ENCODE assay signal across 1 fruit fly cellular context in the genomic region with DNA sequence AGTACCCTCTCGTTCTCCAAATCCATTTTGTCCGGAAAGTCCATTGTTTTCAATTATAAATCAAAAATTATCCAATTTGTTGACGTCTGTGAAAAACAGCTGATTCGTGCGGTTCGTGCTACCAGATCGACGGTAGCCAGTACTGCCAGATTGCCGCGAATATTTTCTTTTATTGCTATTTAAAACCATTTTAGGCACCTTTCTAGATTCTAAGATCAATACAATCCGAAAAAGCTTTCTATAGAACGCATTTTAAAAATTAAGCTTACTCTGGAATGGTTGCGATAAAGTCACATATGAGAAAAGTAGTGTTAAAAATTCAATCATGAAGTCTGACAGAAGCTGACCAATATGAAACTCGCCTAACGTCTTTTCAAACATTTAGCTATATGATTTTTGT.
TF ChIP-seq lines count a peak whose summit lies in the region.

A gene (minus strand): TSS at position 110 of the 400 bp plus-strand sequence.

TF ChIP-seq in whole organism, embryonic, 481 proteins besides CTCF, POLR2A, EP300 and RAD21 (continued from another document and continues in another):
- TF ChIP-seq CG16813 (GFP tag; IDR thresholded peaks at IDR 0.05; lab: Robert Waterston, UW; ENCODE audit: partially characterized antibody) (0 out of 3 replicates have a peak, but pooled peaks have one; percentile 30), CG2889 (GFP tag; IDR thresholded peaks at IDR 0.05; lab: Robert Waterston, UW) (no peak), nom (GFP tag; optimal IDR thresholded peaks at IDR 0.05; lab: Kevin White, UChicago) (no peak), CG33557 (GFP tag; optimal IDR thresholded peaks at IDR 0.05; lab: Kevin White, UChicago) (peak; percentile 17), pho (GFP tag; optimal IDR thresholded peaks at IDR 0.05; lab: Kevin White, UChicago) (peak; percentile 58), ac (GFP tag; optimal IDR thresholded peaks at IDR 0.05; lab: Kevin White, UChicago) (no peak), CG10431 (GFP tag; optimal IDR thresholded peaks at IDR 0.05; lab: Kevin White, UChicago) (no peak), Hsf (GFP tag; optimal IDR thresholded peaks at IDR 0.05; lab: Kevin White, UChicago) (peak; percentile 49), tx (GFP tag; optimal IDR thresholded peaks at IDR 0.05; lab: Kevin White, UChicago) (peak; percentile 33), Deaf1 (tag; optimal IDR thresholded peaks at IDR 0.05; lab: Kevin White, UChicago) (no peak), Hmx (GFP tag; optimal IDR thresholded peaks at IDR 0.05; lab: Kevin White, UChicago) (no peak), cad (GFP tag; optimal IDR thresholded peaks at IDR 0.05; lab: Kevin White, UChicago) (peak; percentile 4), twi (tag; optimal IDR thresholded peaks at IDR 0.05; lab: Kevin White, UChicago) (peak; percentile 49), CG11723 (GFP tag; optimal IDR thresholded peaks at IDR 0.05; lab: Kevin White, UChicago) (no peak), Eip74EF (GFP tag; optimal IDR thresholded peaks at IDR 0.05; lab: Kevin White, UChicago) (no peak), HLH4C (GFP tag; IDR thresholded peaks at IDR 0.05; lab: Robert Waterston, UW; ENCODE audit: partially characterized antibody) (no peak), CG1832 (GFP tag; optimal IDR thresholded peaks at IDR 0.05; lab: Kevin White, UChicago) (no peak), CG9727 (GFP tag; optimal IDR thresholded peaks at IDR 0.05; lab: Kevin White, UChicago) (peak; percentile 17), CG10543 (GFP tag; optimal IDR thresholded peaks at IDR 0.05; lab: Kevin White, UChicago) (no peak), BEAF-32 (GFP tag; optimal IDR thresholded peaks at IDR 0.05; lab: Kevin White, UChicago) (peak; percentile 38), Blimp-1 (GFP tag; optimal IDR thresholded peaks at IDR 0.05; lab: Kevin White, UChicago) (peak; percentile 21), CG14441 (GFP tag; IDR thresholded peaks at IDR 0.05; lab: Robert Waterston, UW) (0 out of 2 replicates have a peak, but pooled peaks have one; percentile 15), emc (GFP tag; optimal IDR thresholded peaks at IDR 0.05; lab: Kevin White, UChicago) (no peak), Dll (GFP tag; IDR thresholded peaks at IDR 0.05; lab: Robert Waterston, UW; ENCODE audit: partially characterized antibody) (peak; percentile 29; the same call in 2 of the 4 replicates), croc (GFP tag; conservative IDR thresholded peaks at IDR 0.05; lab: Robert Waterston, UW) (no peak), CG30403 (GFP tag; optimal IDR thresholded peaks at IDR 0.05; lab: Kevin White, UChicago) (peak; percentile 70), Sox102F (GFP tag; optimal IDR thresholded peaks at IDR 0.05; lab: Kevin White, UChicago) (peak; percentile 47), CG3726 (GFP tag; IDR thresholded peaks at IDR 0.05; lab: Robert Waterston, UW) (no peak), CG7556 (GFP tag; optimal IDR thresholded peaks at IDR 0.05; lab: Kevin White, UChicago) (no peak), Lhr (GFP tag; optimal IDR thresholded peaks at IDR 0.05; lab: Kevin White, UChicago) (peak; percentile 68), CG6272 (GFP tag; IDR thresholded peaks at IDR 0.05; lab: Robert Waterston, UW) (0 out of 2 replicates have a peak, but pooled peaks have one; percentile 18), CG17612 (GFP tag; IDR thresholded peaks at IDR 0.05; lab: Robert Waterston, UW) (peak; percentile 53; the same call in 1 of the 2 replicates), mld (GFP tag; IDR thresholded peaks at IDR 0.05; lab: Robert Waterston, UW; ENCODE audit: partially characterized antibody) (no peak), B-H1 (GFP tag; IDR thresholded peaks at IDR 0.05; lab: Robert Waterston, UW) (no peak), Tbp (GFP tag; optimal IDR thresholded peaks at IDR 0.05; lab: Kevin White, UChicago) (no peak), CG34376 (GFP tag; optimal IDR thresholded peaks at IDR 0.05; lab: Kevin White, UChicago) (no peak), gsb-n (tag; optimal IDR thresholded peaks at IDR 0.05; lab: Kevin White, UChicago) (no peak), knrl (GFP tag; IDR thresholded peaks at IDR 0.05; lab: Robert Waterston, UW; ENCODE audit: partially characterized antibody) (no peak), crc (GFP tag; optimal IDR thresholded peaks at IDR 0.05; lab: Kevin White, UChicago) (no peak), sd (tag; optimal IDR thresholded peaks at IDR 0.05; lab: Kevin White, UChicago) (peak; percentile 38), BtbVII (GFP tag; optimal IDR thresholded peaks at IDR 0.05; lab: Kevin White, UChicago) (no peak), lbe (GFP tag; optimal IDR thresholded peaks at IDR 0.05; lab: Kevin White, UChicago) (no peak), exex (tag; optimal IDR thresholded peaks at IDR 0.05; lab: Kevin White, UChicago) (no peak), CG9437 (GFP tag; optimal IDR thresholded peaks at IDR 0.05; lab: Kevin White, UChicago) (no peak), CG1792 (GFP tag; optimal IDR thresholded peaks at IDR 0.05; lab: Kevin White, UChicago) (no peak), ham (GFP tag; IDR thresholded peaks at IDR 0.05; lab: Robert Waterston, UW) (no peak), Nf-YB (GFP tag; optimal IDR thresholded peaks at IDR 0.05; lab: Kevin White, UChicago) (no peak), sima (GFP tag; optimal IDR thresholded peaks at IDR 0.05; lab: Kevin White, UChicago) (no peak), CG14014 (GFP tag; IDR thresholded peaks at IDR 0.05; lab: Robert Waterston, UW) (no peak), sna (GFP tag; IDR thresholded peaks at IDR 0.05; lab: Robert Waterston, UW; ENCODE audit: partially characterized antibody) (no peak), Spps (tag; optimal IDR thresholded peaks at IDR 0.05; lab: Kevin White, UChicago) (no peak), CG5245 (GFP tag; optimal IDR thresholded peaks at IDR 0.05; lab: Kevin White, UChicago) (no peak), fd96Cb (tag; optimal IDR thresholded peaks at IDR 0.05; lab: Kevin White, UChicago) (peak; percentile 14), ro (GFP tag; IDR thresholded peaks at IDR 0.05; lab: Robert Waterston, UW) (no peak), CG18262 (tag; optimal IDR thresholded peaks at IDR 0.05; lab: Kevin White, UChicago) (peak; percentile 25), MBD-R2 (GFP tag; IDR thresholded peaks at IDR 0.05; lab: Robert Waterston, UW) (peak; percentile 72), NC2α (GFP tag; optimal IDR thresholded peaks at IDR 0.05; lab: Kevin White, UChicago) (no peak), CG12236 (GFP tag; optimal IDR thresholded peaks at IDR 0.05; lab: Kevin White, UChicago) (no peak), ara (GFP tag; IDR thresholded peaks at IDR 0.05; lab: Robert Waterston, UW) (no peak), NC2β (GFP tag; optimal IDR thresholded peaks at IDR 0.05; lab: Kevin White, UChicago) (peak; percentile 57), CG17385 (GFP tag; optimal IDR thresholded peaks at IDR 0.05; lab: Kevin White, UChicago) (peak; percentile 6), Oaz (GFP tag; IDR thresholded peaks at IDR 0.05; lab: Robert Waterston, UW) (no peak), vnd (GFP tag; IDR thresholded peaks at IDR 0.05; lab: Robert Waterston, UW; ENCODE audit: partially characterized antibody) (no peak), Atf-2 (GFP tag; optimal IDR thresholded peaks at IDR 0.05; lab: Kevin White, UChicago) (peak; percentile 14), CG8290 (GFP tag; optimal IDR thresholded peaks at IDR 0.05; lab: Kevin White, UChicago) (no peak), CG8290 (tag; optimal IDR thresholded peaks at IDR 0.05; lab: Kevin White, UChicago) (no peak), tup (GFP tag; optimal IDR thresholded peaks at IDR 0.05; lab: Kevin White, UChicago) (no peak), pb (GFP tag; optimal IDR thresholded peaks at IDR 0.05; lab: Kevin White, UChicago) (no peak), pum (GFP tag; optimal IDR thresholded peaks at IDR 0.05; lab: Kevin White, UChicago) (peak; percentile 66), esg (GFP tag; conservative IDR thresholded peaks at IDR 0.05; lab: Robert Waterston, UW) (0 out of 2 replicates have a peak, but pooled peaks have one; percentile 11), row (GFP tag; IDR thresholded peaks at IDR 0.05; lab: Robert Waterston, UW) (peak; percentile 58), vvl (GFP tag; IDR thresholded peaks at IDR 0.05; lab: Robert Waterston, UW) (peak; percentile 22; the same call in 1 of the 2 replicates), CG7357 (GFP tag; IDR thresholded peaks at IDR 0.05; lab: Robert Waterston, UW) (no peak; the same call in 2 of the 3 replicates), dysf (GFP tag; IDR thresholded peaks at IDR 0.05; lab: Robert Waterston, UW) (no peak; the same call in 2 of the 3 replicates), Camta (GFP tag; optimal IDR thresholded peaks at IDR 0.05; lab: Kevin White, UChicago) (peak; percentile 51), CG17186 (GFP tag; optimal IDR thresholded peaks at IDR 0.05; lab: Kevin White, UChicago) (no peak), Abd-B (GFP tag; optimal IDR thresholded peaks at IDR 0.05; lab: Kevin White, UChicago) (peak; percentile 79), Dfd (GFP tag; optimal IDR thresholded peaks at IDR 0.05; lab: Kevin White, UChicago) (no peak), dpn (GFP tag; optimal IDR thresholded peaks at IDR 0.05; lab: Kevin White, UChicago) (peak; percentile 47 to 54), CG17328 (GFP tag; IDR thresholded peaks at IDR 0.05; lab: Robert Waterston, UW) (no peak), dmrt99B (tag; optimal IDR thresholded peaks at IDR 0.05; lab: Kevin White, UChicago) (no peak), E2f2 (GFP tag; IDR thresholded peaks at IDR 0.05; lab: Robert Waterston, UW) (peak; percentile 69), CG12299 (tag; optimal IDR thresholded peaks at IDR 0.05; lab: Kevin White, UChicago) (no peak), CG42726 (GFP tag; IDR thresholded peaks at IDR 0.05; lab: Robert Waterston, UW; ENCODE audit: partially characterized antibody) (no peak), Kr (GFP tag; optimal IDR thresholded peaks at IDR 0.05; lab: Kevin White, UChicago) (no peak), slou (GFP tag; optimal IDR thresholded peaks at IDR 0.05; lab: Kevin White, UChicago) (no peak), Dbx (GFP tag; IDR thresholded peaks at IDR 0.05; lab: Robert Waterston, UW) (no peak), otp (GFP tag; IDR thresholded peaks at IDR 0.05; lab: Robert Waterston, UW) (no peak), sqz (GFP tag; optimal IDR thresholded peaks at IDR 0.05; lab: Kevin White, UChicago) (no peak), Neu2 (GFP tag; optimal IDR thresholded peaks at IDR 0.05; lab: Kevin White, UChicago; ENCODE audit: borderline replicate concordance) (no peak), Bteb2 (GFP tag; optimal IDR thresholded peaks at IDR 0.05; lab: Kevin White, UChicago) (peak; percentile 6), CG9876 (GFP tag; optimal IDR thresholded peaks at IDR 0.05; lab: Kevin White, UChicago) (peak; percentile 56), CG11085 (GFP tag; IDR thresholded peaks at IDR 0.05; lab: Robert Waterston, UW) (no peak), Xbp1 (GFP tag; optimal IDR thresholded peaks at IDR 0.05; lab: Kevin White, UChicago) (peak; percentile 73), Aef1 (GFP tag; IDR thresholded peaks at IDR 0.05; lab: Robert Waterston, UW) (peak; percentile 43), stc (GFP tag; IDR thresholded peaks at IDR 0.05; lab: Robert Waterston, UW) (no peak), ftz-f1 (GFP tag; optimal IDR thresholded peaks at IDR 0.05; lab: Kevin White, UChicago) (no peak), Trl (optimal IDR thresholded peaks at IDR 0.05; lab: Kevin White, UChicago) (no peak), Trl (GFP tag; optimal IDR thresholded peaks at IDR 0.05; lab: Kevin White, UChicago) (peak; percentile 65), fd64A (GFP tag; optimal IDR thresholded peaks at IDR 0.05; lab: Kevin White, UChicago) (no peak), CkIIα-i1 (GFP tag; IDR thresholded peaks at IDR 0.05; lab: Robert Waterston, UW) (no peak), pita (GFP tag; optimal IDR thresholded peaks at IDR 0.05; lab: Kevin White, UChicago) (no peak), CG17359 (tag; optimal IDR thresholded peaks at IDR 0.05; lab: Kevin White, UChicago) (no peak), CG11560 (tag; IDR thresholded peaks at IDR 0.05; lab: Robert Waterston, UW) (no peak), en (GFP tag; optimal IDR thresholded peaks at IDR 0.05; lab: Kevin White, UChicago) (no peak), Chrac-16 (GFP tag; optimal IDR thresholded peaks at IDR 0.05; lab: Kevin White, UChicago) (peak; percentile 66), her (GFP tag; optimal IDR thresholded peaks at IDR 0.05; lab: Kevin White, UChicago) (peak; percentile 43), CG11456 (GFP tag; IDR thresholded peaks at IDR 0.05; lab: Robert Waterston, UW) (no peak), CG4404 (GFP tag; IDR thresholded peaks at IDR 0.05; lab: Robert Waterston, UW) (no peak; the same call in 1 of the 2 replicates), CG33213 (GFP tag; optimal IDR thresholded peaks at IDR 0.05; lab: Kevin White, UChicago) (peak; percentile 33), CG4617 (GFP tag; optimal IDR thresholded peaks at IDR 0.05; lab: Kevin White, UChicago; ENCODE audit: borderline replicate concordance) (peak; percentile 72), odd (GFP tag; optimal IDR thresholded peaks at IDR 0.05; lab: Kevin White, UChicago) (no peak), Ada2b (GFP tag; IDR thresholded peaks at IDR 0.05; lab: Robert Waterston, UW) (no peak), CG16863 (GFP tag; optimal IDR thresholded peaks at IDR 0.05; lab: Kevin White, UChicago) (peak; percentile 47), Nf-YA (GFP tag; IDR thresholded peaks at IDR 0.05; lab: Robert Waterston, UW) (no peak), ATbp (GFP tag; optimal IDR thresholded peaks at IDR 0.05; lab: Kevin White, UChicago) (no peak), ab (GFP tag; optimal IDR thresholded peaks at IDR 0.05; lab: Kevin White, UChicago) (peak; percentile 5), gsb (GFP tag; IDR thresholded peaks at IDR 0.05; lab: Robert Waterston, UW) (no peak), gcm2 (GFP tag; optimal IDR thresholded peaks at IDR 0.05; lab: Kevin White, UChicago) (no peak), Hr51 (GFP tag; optimal IDR thresholded peaks at IDR 0.05; lab: Kevin White, UChicago) (peak; percentile 52 to 69), Hr3 (GFP tag; optimal IDR thresholded peaks at IDR 0.05; lab: Kevin White, UChicago) (peak; percentile 49), Asciz (GFP tag; optimal IDR thresholded peaks at IDR 0.05; lab: Kevin White, UChicago) (no peak), jigr1 (GFP tag; IDR thresholded peaks at IDR 0.05; lab: Robert Waterston, UW) (no peak), CG18476 (GFP tag; optimal IDR thresholded peaks at IDR 0.05; lab: Kevin White, UChicago) (no peak), CG7987 (GFP tag; optimal IDR thresholded peaks at IDR 0.05; lab: Kevin White, UChicago) (no peak), amos (GFP tag; IDR thresholded peaks at IDR 0.05; lab: Robert Waterston, UW; ENCODE audit: partially characterized antibody) (no peak; the same call in 1 of the 2 replicates), Ptx1 (GFP tag; IDR thresholded peaks at IDR 0.05; lab: Robert Waterston, UW) (no peak), CG3163 (GFP tag; optimal IDR thresholded peaks at IDR 0.05; lab: Kevin White, UChicago) (no peak)
